Fruit fly (Drosophila melanogaster): ENCODE results near the gene CG7573.

Gene CG7573

dm6 chr3L:11314900-11315575 lies 3.5 kb downstream of the CG7573 start (continued):
- no peak for TF ChIP-seq chif (GFP tag; optimal IDR thresholded peaks at IDR 0.05)

- no peak for TF ChIP-seq CG2875 (GFP tag; optimal IDR thresholded peaks at IDR 0.05)
- no peak for TF ChIP-seq CG17912 (GFP tag; optimal IDR thresholded peaks at IDR 0.05)
- no peak for TF ChIP-seq wdn (GFP tag; IDR thresholded peaks at IDR 0.05)
- no peak for TF ChIP-seq CG11398 (GFP tag; optimal IDR thresholded peaks at IDR 0.05)
- no peak for TF ChIP-seq lola (GFP tag; optimal IDR thresholded peaks at IDR 0.05)
- no peak for TF ChIP-seq CG17361 (GFP tag; IDR thresholded peaks at IDR 0.05)
- TF ChIP-seq disco-r (GFP tag; optimal IDR thresholded peaks at IDR 0.05) = no peak
- peak; percentile 8 for TF ChIP-seq odd (GFP tag; optimal IDR thresholded peaks at IDR 0.05)
- TF ChIP-seq crc (GFP tag; optimal IDR thresholded peaks at IDR 0.05) = no peak
- no peak for TF ChIP-seq CG12236 (GFP tag; optimal IDR thresholded peaks at IDR 0.05)
- TF ChIP-seq Med (GFP tag) = peak; percentile 14
- TF ChIP-seq croc (GFP tag; conservative IDR thresholded peaks at IDR 0.05) = no peak
- TF ChIP-seq slp2 (GFP tag; optimal IDR thresholded peaks at IDR 0.05) = no peak
- TF ChIP-seq Abd-B (GFP tag; optimal IDR thresholded peaks at IDR 0.05) = no peak
- no peak for TF ChIP-seq ac (GFP tag; optimal IDR thresholded peaks at IDR 0.05)
- TF ChIP-seq CG15696 (tag; optimal IDR thresholded peaks at IDR 0.05) = peak; percentile 43
- TF ChIP-seq vvl (GFP tag; IDR thresholded peaks at IDR 0.05) = no peak; the same call in 1 of the 2 replicates
- no peak for TF ChIP-seq Adf1 (GFP tag; IDR thresholded peaks at IDR 0.05)
- no peak for TF ChIP-seq dm (GFP tag; optimal IDR thresholded peaks at IDR 0.05)
- no peak for TF ChIP-seq twi (tag; optimal IDR thresholded peaks at IDR 0.05)
- no peak for TF ChIP-seq dpn (GFP tag; optimal IDR thresholded peaks at IDR 0.05)
- TF ChIP-seq Stat92E (GFP tag; optimal IDR thresholded peaks at IDR 0.05) = no peak
- TF ChIP-seq CG13775 (GFP tag; optimal IDR thresholded peaks at IDR 0.05) = no peak
- no peak for TF ChIP-seq CG43689 (GFP tag; IDR thresholded peaks at IDR 0.05)
- TF ChIP-seq CG11504 (tag; optimal IDR thresholded peaks at IDR 0.05) = peak; percentile 4
- no peak for TF ChIP-seq NFAT (GFP tag; IDR thresholded peaks at IDR 0.05)
- TF ChIP-seq fd64A (GFP tag; optimal IDR thresholded peaks at IDR 0.05) = peak; percentile 45
- TF ChIP-seq CG11093 (GFP tag; IDR thresholded peaks at IDR 0.05) = no peak
- no peak for TF ChIP-seq CG4707 (GFP tag; optimal IDR thresholded peaks at IDR 0.05)
- no peak for TF ChIP-seq zfh2 (GFP tag; optimal IDR thresholded peaks at IDR 0.05)
- TF ChIP-seq CG15601 (tag; optimal IDR thresholded peaks at IDR 0.05) = peak; percentile 24
- TF ChIP-seq CG3407 (GFP tag; optimal IDR thresholded peaks at IDR 0.05) = peak; percentile 23
- no peak for TF ChIP-seq ERR (GFP tag; optimal IDR thresholded peaks at IDR 0.05)
- no peak for TF ChIP-seq CG42726 (GFP tag; IDR thresholded peaks at IDR 0.05; ENCODE audit: partially characterized antibody)
- TF ChIP-seq CG4730 (GFP tag; IDR thresholded peaks at IDR 0.05) = no peak
- TF ChIP-seq tx (GFP tag; optimal IDR thresholded peaks at IDR 0.05) = no peak
- TF ChIP-seq CG4617 (GFP tag; optimal IDR thresholded peaks at IDR 0.05; ENCODE audit: borderline replicate concordance) = no peak
- no peak for TF ChIP-seq eve (GFP tag; optimal IDR thresholded peaks at IDR 0.05)
- no peak for TF ChIP-seq C15 (GFP tag; IDR thresholded peaks at IDR 0.05)
- no peak for TF ChIP-seq az2 (GFP tag; optimal IDR thresholded peaks at IDR 0.05)
- TF ChIP-seq tgo (GFP tag; IDR thresholded peaks at IDR 0.05) = no peak
- TF ChIP-seq Deaf1 (tag; optimal IDR thresholded peaks at IDR 0.05) = no peak
- TF ChIP-seq CTCF (GFP tag; optimal IDR thresholded peaks at IDR 0.05) = peak; percentile 7
- TF ChIP-seq amos (GFP tag; IDR thresholded peaks at IDR 0.05; ENCODE audit: partially characterized antibody) = no peak
- TF ChIP-seq rib (GFP tag; IDR thresholded peaks at IDR 0.05) = no peak
- TF ChIP-seq Vsx1 (GFP tag; optimal IDR thresholded peaks at IDR 0.05) = peak; percentile 36
- no peak for TF ChIP-seq CG6654 (GFP tag; optimal IDR thresholded peaks at IDR 0.05)
- TF ChIP-seq row (GFP tag; IDR thresholded peaks at IDR 0.05) = no peak
Measured at dm6 chr3L:11317464-11317863, 5.9 kb downstream of the CG7573 start.

Measured in whole organism, embryonic.